Worm (Caenorhabditis elegans) whole organism, young adult: Measurements from ENCODE around the gene fbxa-197.

Experiments used
- B0336.3 ChIP-seq: fragments of 200-800 bp; sonication (Bioruptor generic); IDR thresholded peaks from 2 replicates; pipeline ENCODE4 v1.3.6; 2022; ENCODE audit warnings: missing genetic modification characterization, missing compliant biosample characterization
- F23B12.7 ChIP-seq: sonication (generic microtip); optimal IDR thresholded peaks from 2 replicates; lab custom pipeline; 2017; ENCODE audit warnings: missing genetic modification characterization, mild to moderate bottlenecking, missing compliant biosample characterization, antibody characterized with exemption, moderate library complexity; ENCODE audit not compliant: insufficient read depth
- F37B4.10 ChIP-seq: fragments of 200-800 bp; sonication (Bioruptor generic); IDR thresholded peaks from 2 replicates; pipeline ENCODE4 v1.3.6; 2022; ENCODE audit warnings: missing genetic modification characterization, missing compliant biosample characterization
- F39B2.1 ChIP-seq: fragments of 200-800 bp; sonication (Bioruptor generic); IDR thresholded peaks from 2 replicates; pipeline ENCODE4 v1.3.6; 2022; ENCODE audit warnings: missing genetic modification reagents, missing genetic modification characterization, missing compliant biosample characterization
- F55B11.4 ChIP-seq: sonication (generic microtip); optimal IDR thresholded peaks from 2 replicates; lab custom pipeline; 2016; ENCODE audit warnings: missing compliant biosample characterization, missing genetic modification characterization, borderline replicate concordance; ENCODE audit not compliant: insufficient read depth
- K11D2.4 ChIP-seq: fragments of 200-800 bp; sonication (Bioruptor generic); IDR thresholded peaks from 2 replicates; pipeline ENCODE4 v1.3.6; 2022; ENCODE audit warnings: missing genetic modification reagents, missing genetic modification characterization, missing compliant biosample characterization
- K12H6.12 ChIP-seq: fragments of 200-800 bp; sonication (Bioruptor generic); optimal IDR thresholded peaks from 2 replicates; lab custom pipeline; 2018; ENCODE audit warnings: mild to moderate bottlenecking, missing genetic modification characterization, missing compliant biosample characterization
- T07F8.4 ChIP-seq: sonication (generic microtip); optimal IDR thresholded peaks from 2 replicates; lab custom pipeline; 2016; ENCODE audit warnings: mild to moderate bottlenecking, missing genetic modification characterization, moderate library complexity, missing compliant biosample characterization
- Y67H2A.10 ChIP-seq: fragments of 200-800 bp; sonication (Bioruptor generic); conservative IDR thresholded peaks from 2 replicates; pipeline ENCODE4 v1.3.6; 2022; ENCODE audit warnings: missing genetic modification reagents, missing genetic modification characterization, missing compliant biosample characterization
- Y95B8A.8 ChIP-seq: fragments of 200-800 bp; sonication (Bioruptor generic); IDR thresholded peaks from 2 replicates; pipeline ENCODE4 v1.3.6; 2022; ENCODE audit warnings: missing genetic modification reagents, missing genetic modification characterization, missing compliant biosample characterization
- akir-1 ChIP-seq: fragments of 200-800 bp; sonication (Bioruptor generic); optimal IDR thresholded peaks from 2 replicates; lab custom pipeline; 2018; ENCODE audit warnings: mild to moderate bottlenecking, missing genetic modification characterization, moderate library complexity, missing compliant biosample characterization
- atf-7 ChIP-seq: sonication (generic microtip); optimal IDR thresholded peaks from 2 replicates; lab custom pipeline; 2017; ENCODE audit warnings: mild to moderate bottlenecking, missing genetic modification characterization, missing compliant biosample characterization
- attf-3 ChIP-seq: fragments of 200-800 bp; sonication (Bioruptor generic); conservative IDR thresholded peaks from 2 replicates; pipeline ENCODE4 v1.3.6; 2022; ENCODE audit warnings: missing genetic modification reagents, missing genetic modification characterization, missing compliant biosample characterization
- ceh-100 ChIP-seq: fragments of 200-800 bp; sonication (Bioruptor generic); IDR thresholded peaks from 2 replicates; pipeline ENCODE4 v1.3.6; 2022; ENCODE audit warnings: missing genetic modification reagents, missing genetic modification characterization, missing compliant biosample characterization
- ceh-79 ChIP-seq: sonication (generic microtip); optimal IDR thresholded peaks from 2 replicates; lab custom pipeline; 2017; ENCODE audit warnings: mild to moderate bottlenecking, missing genetic modification characterization, missing compliant biosample characterization
- ceh-91 ChIP-seq: fragments of 200-800 bp; sonication (Bioruptor generic); IDR thresholded peaks from 2 replicates; pipeline ENCODE4 v1.3.6; 2022; ENCODE audit warnings: missing genetic modification reagents, missing genetic modification characterization, missing compliant biosample characterization
- chd-7 ChIP-seq: sonication (generic microtip); optimal IDR thresholded peaks from 2 replicates; lab custom pipeline; 2016; ENCODE audit warnings: mild to moderate bottlenecking, missing genetic modification characterization, moderate library complexity, missing compliant biosample characterization
- dox-1 ChIP-seq: fragments of 200-800 bp; sonication (Bioruptor generic); IDR thresholded peaks from 2 replicates; pipeline ENCODE4 v1.3.6; 2022; ENCODE audit warnings: missing genetic modification reagents, missing genetic modification characterization, missing compliant biosample characterization
- dpl-1 ChIP-seq: fragments of 150-350 bp; optimal IDR thresholded peaks from 2 replicates; lab custom pipeline; 2014; ENCODE audit warnings: missing biosample characterization, missing genetic modification reagents, missing genetic modification characterization
- ets-4 ChIP-seq: fragments of 200-800 bp; sonication (Bioruptor generic); optimal IDR thresholded peaks from 2 replicates; lab custom pipeline; 2018; ENCODE audit warnings: mild to moderate bottlenecking, missing genetic modification characterization, missing compliant biosample characterization
- hlh-26 ChIP-seq: fragments of 200-800 bp; sonication (Bioruptor generic); conservative IDR thresholded peaks from 2 replicates; pipeline ENCODE4 v1.3.6; 2022; ENCODE audit warnings: missing genetic modification reagents, missing genetic modification characterization, missing compliant biosample characterization
- hmg-1.2 ChIP-seq: fragments of 200-800 bp; sonication (Bioruptor generic); IDR thresholded peaks from 2 replicates; pipeline ENCODE4 v1.3.6; 2022; ENCODE audit warnings: missing genetic modification reagents, missing genetic modification characterization, missing compliant biosample characterization
- hmg-20 ChIP-seq: fragments of 200-800 bp; sonication (Bioruptor generic); IDR thresholded peaks from 2 replicates; pipeline ENCODE4 v1.3.6; 2022; ENCODE audit warnings: missing genetic modification reagents, missing genetic modification characterization, missing compliant biosample characterization
- lin-26 ChIP-seq: fragments of 200-800 bp; sonication (Bioruptor generic); IDR thresholded peaks from 2 replicates; pipeline ENCODE4 v1.3.6; 2022; ENCODE audit warnings: missing genetic modification reagents, missing genetic modification characterization, missing compliant biosample characterization
- mel-28 ChIP-seq: sonication (generic microtip); optimal IDR thresholded peaks from 2 replicates; lab custom pipeline; 2016; ENCODE audit warnings: borderline replicate concordance, mild to moderate bottlenecking, missing genetic modification characterization, missing compliant biosample characterization
- nhr-179 ChIP-seq: sonication (generic microtip); optimal IDR thresholded peaks from 2 replicates; lab custom pipeline; 2016; ENCODE audit warnings: mild to moderate bottlenecking, missing genetic modification characterization, missing compliant biosample characterization
- nhr-27 ChIP-seq: fragments of 200-800 bp; sonication (Bioruptor generic); optimal IDR thresholded peaks from 2 replicates; lab custom pipeline; 2018; ENCODE audit warnings: mild to moderate bottlenecking, missing genetic modification characterization, moderate library complexity, missing compliant biosample characterization
- nhr-80 ChIP-seq: sonication (generic microtip); optimal IDR thresholded peaks from 2 replicates; lab custom pipeline; 2016; ENCODE audit warnings: missing genetic modification characterization, missing compliant biosample characterization
- nhr-90 ChIP-seq: sonication (generic microtip); optimal IDR thresholded peaks from 2 replicates; lab custom pipeline; 2016; ENCODE audit warnings: missing genotype, mild to moderate bottlenecking, missing genetic modification characterization, missing compliant biosample characterization
- pbrm-1 ChIP-seq: fragments of 200-800 bp; sonication (Bioruptor generic); IDR thresholded peaks from 2 replicates; pipeline ENCODE4 v1.3.6; 2022; ENCODE audit warnings: missing genetic modification reagents, missing genetic modification characterization, missing compliant biosample characterization
- pha-4 ChIP-seq: fragments of 150-350 bp; sonication (generic microtip); optimal IDR thresholded peaks from 2 replicates; lab custom pipeline; 2014; ENCODE audit warnings: missing biosample characterization, missing genetic modification reagents, missing genetic modification characterization
- rpc-1 ChIP-seq, 2 experiments: fragments of 150-350 bp in 1 of 2; sonication (generic microtip) in 1 of 2; optimal IDR thresholded peaks; 2 replicates each; lab custom pipeline; 2014 to 2018; ENCODE audit warnings: missing biosample characterization in 1 of 2, missing genetic modification characterization in 1 of 2, missing genetic modification reagents in 1 of 2, missing genotype in 1 of 2
- sdz-38 ChIP-seq: sonication (generic microtip); optimal IDR thresholded peaks from 2 replicates; lab custom pipeline; 2016; ENCODE audit warnings: missing genotype, missing genetic modification characterization, missing compliant biosample characterization
- sea-2 ChIP-seq: fragments of 200-800 bp; sonication (Bioruptor generic); IDR thresholded peaks from 2 replicates; pipeline ENCODE4 v1.3.6; 2022; ENCODE audit warnings: missing genetic modification characterization, missing compliant biosample characterization
- ztf-22 ChIP-seq: fragments of 200-800 bp; sonication (Bioruptor generic); optimal IDR thresholded peaks from 2 replicates; lab custom pipeline; 2018; ENCODE audit warnings: mild to moderate bottlenecking, missing genetic modification characterization, moderate library complexity, missing compliant biosample characterization
- ztf-25 ChIP-seq: fragments of 200-800 bp; sonication (Bioruptor generic); IDR thresholded peaks from 2 replicates; pipeline ENCODE4 v1.3.6; 2022; ENCODE audit warnings: missing genetic modification reagents, missing genetic modification characterization, missing compliant biosample characterization
- ztf-26 ChIP-seq: sonication (generic microtip); optimal IDR thresholded peaks from 2 replicates; lab custom pipeline; 2017; ENCODE audit warnings: missing genetic modification characterization, missing compliant biosample characterization

The fbxa-197 gene

DNA sequence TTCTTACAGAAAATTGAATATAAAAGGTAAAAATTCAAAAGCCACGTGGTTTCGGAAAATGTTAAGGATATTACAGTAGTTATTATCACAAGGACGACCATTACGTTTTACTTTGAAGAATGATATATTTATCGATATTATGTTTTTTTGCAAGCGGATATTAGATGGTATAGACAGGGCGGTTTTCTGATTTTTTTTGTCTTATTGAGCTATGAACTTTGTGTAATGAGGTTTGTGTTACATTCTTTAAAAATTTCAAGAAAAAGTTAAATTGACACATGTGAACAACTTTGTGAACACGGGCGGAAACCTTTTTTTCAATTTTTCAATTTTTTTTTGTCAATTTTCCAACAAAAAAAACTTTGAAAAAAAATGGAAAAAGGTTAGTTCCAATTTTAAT is 42.6 kb upstream of the fbxa-197 start, which contains the start of gene srbc-50:
Gene srbc-50 (minus strand): TSS at position 101 of the 400 bp plus-strand sequence.
- TF ChIP-seq F55B11.4 (no peak), rpc-1 (optimal IDR thresholded peaks at IDR 0.05; lab: Kevin White, UChicago) (no peak), rpc-1 (tag; optimal IDR thresholded peaks at IDR 0.05; lab: Kevin White, UChicago) (no peak), ceh-91 (GFP tag; lab: Robert Waterston, UW) (no peak), ceh-100 (no peak), atf-7 (tag; lab: Kevin White, UChicago) (no peak), chd-7 (tag; lab: Kevin White, UChicago) (no peak), hmg-20 (GFP tag; lab: Robert Waterston, UW) (no peak), K12H6.12 (tag; lab: Kevin White, UChicago) (no peak), ets-4 (no peak), dox-1 (GFP tag; lab: Robert Waterston, UW) (no peak), hlh-26 (GFP tag; lab: Robert Waterston, UW) (no peak), F37B4.10 (GFP tag; lab: Robert Waterston, UW) (no peak), ztf-22 (GFP tag; lab: Kevin White, UChicago) (no peak), pbrm-1 (no peak), nhr-90 (tag; lab: Kevin White, UChicago) (no peak), sea-2 (no peak), nhr-179 (no peak), pha-4 (tag; lab: Kevin White, UChicago) (no peak), F23B12.7 (tag; lab: Kevin White, UChicago) (no peak), attf-3 (GFP tag; lab: Robert Waterston, UW) (no peak)

DNA sequence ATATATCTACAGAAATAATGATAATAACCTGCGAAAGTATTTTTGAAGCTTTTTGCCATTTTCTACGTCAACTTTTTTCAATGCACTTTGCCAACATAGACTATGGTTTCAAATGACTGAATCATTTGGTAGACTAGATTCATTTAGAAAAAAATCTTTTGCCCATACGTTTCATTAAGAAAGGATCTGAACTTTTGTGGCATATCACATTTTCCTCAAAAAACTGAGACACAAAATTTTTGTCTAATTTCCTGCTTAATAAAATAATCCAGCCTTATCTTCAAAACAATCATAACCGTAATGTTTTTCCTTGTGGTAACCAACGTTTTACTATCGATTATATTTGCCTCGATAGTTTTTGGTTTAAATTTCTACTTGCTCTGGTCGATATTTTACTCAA is 41.4 kb upstream of the fbxa-197 start, which contains the start of gene srbc-51:
Gene srbc-51 (plus strand): TSS at position 301 of the 400 bp plus-strand sequence.
- TF ChIP-seq ztf-25 (no peak), ceh-79 (tag; lab: Kevin White, UChicago) (no peak), lin-26 (no peak), F39B2.1 (GFP tag; lab: Robert Waterston, UW) (no peak), ceh-91 (GFP tag; lab: Robert Waterston, UW) (no peak), dpl-1 (GFP tag; lab: Kevin White, UChicago) (no peak), ztf-26 (tag; lab: Kevin White, UChicago) (no peak), sdz-38 (tag; lab: Kevin White, UChicago) (no peak), akir-1 (no peak), nhr-80 (no peak), Y95B8A.8 (no peak), F55B11.4 (no peak), Y67H2A.10 (GFP tag; lab: Robert Waterston, UW) (no peak), K11D2.4 (GFP tag; lab: Robert Waterston, UW) (no peak), T07F8.4 (tag; lab: Kevin White, UChicago) (no peak)

DNA sequence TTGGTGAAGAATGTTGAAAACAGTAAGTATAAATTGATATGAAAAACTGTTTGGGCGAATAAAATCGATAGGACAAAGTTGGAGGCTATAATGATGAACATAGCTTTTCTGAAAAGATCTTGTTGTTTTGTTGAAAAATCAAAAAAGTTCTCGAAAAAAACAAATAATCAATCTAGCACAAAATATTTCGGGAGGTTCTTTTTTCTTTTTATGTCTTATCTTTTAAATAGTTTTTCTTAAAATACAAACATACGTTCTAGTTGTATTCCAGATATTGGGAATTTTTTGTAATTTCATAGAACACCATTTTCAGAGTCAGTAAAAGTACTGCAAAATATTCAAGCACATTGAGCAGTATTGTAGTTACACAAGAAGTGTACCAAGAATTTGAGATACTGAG is 37.6 kb upstream of the fbxa-197 start, which contains the start of gene srbc-55:
Gene srbc-55 (minus strand): TSS at position 101 of the 400 bp plus-strand sequence.
- TF ChIP-seq nhr-90 (tag; lab: Kevin White, UChicago) (no peak), B0336.3 (GFP tag; lab: Robert Waterston, UW) (no peak), sdz-38 (tag; lab: Kevin White, UChicago) (no peak), hmg-1.2 (GFP tag; lab: Robert Waterston, UW) (no peak), mel-28 (no peak), nhr-27 (no peak)
